Worm (Caenorhabditis elegans): Measurements from ENCODE around the gene pes-10.

The pes-10 gene

DNA sequence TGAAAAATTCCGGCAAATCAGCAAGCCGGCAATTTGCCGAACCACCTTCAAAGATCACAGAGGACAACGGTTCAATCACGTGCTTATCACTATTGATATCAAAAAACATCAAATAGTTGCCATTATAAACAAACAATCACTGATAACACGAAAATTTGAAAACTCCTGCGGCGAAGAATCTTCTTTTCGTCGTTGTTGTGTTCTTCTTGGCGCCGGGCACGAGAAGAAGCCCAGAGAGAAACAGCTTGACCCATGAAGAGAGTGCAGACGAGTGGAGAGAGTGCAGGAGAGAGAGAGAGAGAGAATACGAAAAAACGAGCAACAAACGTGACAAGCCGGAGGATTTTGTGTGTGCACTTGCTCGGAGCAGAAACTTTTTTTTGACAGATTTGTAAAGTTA lies 31.1 kb upstream of the pes-10 start (continued):
- TF ChIP-seq arid-1 (GFP tag; conservative IDR thresholded peaks at IDR 0.05) = no peak
- TF ChIP-seq cey-2 (tag; optimal IDR thresholded peaks at IDR 0.05; ENCODE audit: borderline replicate concordance, insufficient read depth) = no peak
- 0 out of 2 replicates have a peak, but pooled peaks have one; percentile 44 for TF ChIP-seq T26A8.4 (GFP tag; IDR thresholded peaks at IDR 0.05)
- peak; percentile 90 for TF ChIP-seq hlh-30 (tag; optimal IDR thresholded peaks at IDR 0.05; ENCODE audit: insufficient read depth)
- TF ChIP-seq hif-1 (tag; optimal IDR thresholded peaks at IDR 0.05) = peak; percentile 63 to 99
- no peak for TF ChIP-seq dmd-8 (GFP tag; IDR thresholded peaks at IDR 0.05)
- peak; percentile 92 for TF ChIP-seq dve-1 (tag; optimal IDR thresholded peaks at IDR 0.05; ENCODE audit: insufficient read depth)
- TF ChIP-seq hlh-11 (tag; optimal IDR thresholded peaks at IDR 0.05) = peak; percentile 95
- TF ChIP-seq aly-2 (tag; optimal IDR thresholded peaks at IDR 0.05) = no peak
- TF ChIP-seq nhr-76 (tag; optimal IDR thresholded peaks at IDR 0.05) = no peak
- no peak for TF ChIP-seq lim-7 (GFP tag; IDR thresholded peaks at IDR 0.05)
- peak; percentile 45; the same call in 1 of the 2 replicates for TF ChIP-seq hmg-1.1 (GFP tag; IDR thresholded peaks at IDR 0.05)
- TF ChIP-seq nhr-11 (tag; optimal IDR thresholded peaks at IDR 0.05) = peak; percentile 39

DNA sequence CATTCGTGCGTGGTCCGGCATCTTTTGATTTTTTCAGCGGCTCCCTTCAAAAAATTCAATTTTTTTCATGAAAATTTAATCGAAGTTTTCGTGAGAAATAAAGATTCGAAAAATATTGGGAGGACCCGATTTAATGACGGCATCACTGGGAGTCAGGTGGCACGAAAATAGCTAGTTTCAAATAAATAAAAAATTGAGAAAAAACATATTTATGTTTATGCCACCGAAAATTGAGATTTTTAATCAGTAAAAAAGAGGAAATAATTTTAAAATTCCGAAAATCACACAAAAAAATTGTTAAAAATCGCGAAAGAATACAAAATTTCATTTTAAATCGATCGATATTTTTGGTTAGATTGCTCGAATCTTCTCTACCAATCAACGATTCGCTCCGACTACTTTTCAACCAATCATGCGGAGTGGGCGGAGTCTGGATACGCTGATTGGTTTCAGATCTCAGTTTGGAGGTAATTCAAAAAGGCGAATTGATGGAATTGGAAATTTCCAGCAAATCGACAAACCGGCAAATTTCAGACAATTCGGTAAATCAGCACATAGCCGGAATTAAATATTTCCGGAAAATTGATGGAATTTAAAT lies 30.5 kb upstream of the pes-10 start, which contains the start of gene gsy-1:
Gene gsy-1 (minus strand): TSS at position 51 of the 598 bp plus-strand sequence.
- TF ChIP-seq daf-16 (GFP tag; optimal IDR thresholded peaks at IDR 0.05) (peak in 1 of 2 experiments; percentile 52), daf-16 (tag; optimal IDR thresholded peaks at IDR 0.05) (no peak), lin-29 (GFP tag; IDR thresholded peaks at IDR 0.05) (no peak)

DNA sequence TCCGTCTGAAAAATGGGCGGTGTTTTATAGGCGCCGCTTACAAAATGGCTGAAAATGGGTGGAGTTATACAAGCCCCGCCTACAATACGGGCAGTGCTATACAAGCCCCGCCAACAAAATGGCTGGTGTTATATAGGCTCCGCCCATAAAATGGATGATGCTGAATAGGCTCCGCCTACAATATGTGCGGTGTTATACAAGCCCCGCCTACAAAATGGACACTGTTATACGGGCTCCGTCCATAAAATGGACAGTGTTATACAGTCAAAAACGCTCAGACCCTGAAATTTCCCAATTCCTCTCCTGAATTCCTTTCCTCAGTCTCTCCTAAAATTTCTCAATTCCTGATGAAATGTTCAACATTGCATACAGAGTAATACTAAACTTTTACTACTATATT lies 18.4 kb upstream of the pes-10 start:
- TF ChIP-seq F44E2.7 (GFP tag; IDR thresholded peaks at IDR 0.05) (0 out of 2 replicates have a peak, but pooled peaks have one; percentile 25), tag-97 (GFP tag; IDR thresholded peaks at IDR 0.05) (no peak), dmd-8 (GFP tag; IDR thresholded peaks at IDR 0.05) (0 out of 2 replicates have a peak, but pooled peaks have one; percentile 60), nhr-77 (tag; optimal IDR thresholded peaks at IDR 0.05) (peak; percentile 1), ama-1 (optimal IDR thresholded peaks at IDR 0.05) (peak; percentile 56), aha-1 (tag) (peak; percentile 85), T26A8.4 (GFP tag; IDR thresholded peaks at IDR 0.05) (0 out of 2 replicates have a peak, but pooled peaks have one; percentile 13), daf-8 (GFP tag; IDR thresholded peaks at IDR 0.05) (no peak)

DNA sequence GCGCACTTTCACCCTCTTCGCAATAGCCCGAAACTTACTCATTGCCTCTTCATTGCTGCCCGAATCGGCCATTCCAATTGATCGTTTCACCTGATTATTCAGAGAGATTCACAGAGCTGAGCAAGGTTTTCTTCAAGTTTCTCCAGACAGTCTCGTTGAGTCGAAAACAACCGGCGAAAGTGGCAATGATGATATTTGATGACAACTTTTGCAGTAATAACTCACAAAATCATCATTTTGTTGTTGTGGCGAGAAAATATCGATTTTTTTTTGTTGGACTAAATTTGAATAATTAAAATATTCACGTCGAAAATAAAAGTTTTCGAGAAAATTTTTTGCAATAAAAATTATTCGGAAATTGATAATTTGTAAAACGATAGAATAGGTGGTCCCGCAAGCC lies 18.0 kb upstream of the pes-10 start, which contains the start of gene snf-5:
Gene snf-5 (minus strand): TSS at position 182 of the 400 bp plus-strand sequence.
- TF ChIP-seq nhr-28 (tag; optimal IDR thresholded peaks at IDR 0.05) = no peak
- no peak for TF ChIP-seq dve-1 (tag; optimal IDR thresholded peaks at IDR 0.05; ENCODE audit: insufficient read depth)
- no peak for TF ChIP-seq mxl-2 (GFP tag; conservative IDR thresholded peaks at IDR 0.05)
- no peak for TF ChIP-seq zip-11 (GFP tag; IDR thresholded peaks at IDR 0.05)
- TF ChIP-seq hlh-30 (tag; optimal IDR thresholded peaks at IDR 0.05; ENCODE audit: insufficient read depth) = no peak
- TF ChIP-seq daf-12 (tag; optimal IDR thresholded peaks at IDR 0.05) = no peak
- no peak for TF ChIP-seq ceh-44 (GFP tag; IDR thresholded peaks at IDR 0.05)
- no peak for TF ChIP-seq mes-2 (tag; optimal IDR thresholded peaks at IDR 0.05; ENCODE audit: poor library complexity, severe bottlenecking)
- TF ChIP-seq nhr-11 (tag; optimal IDR thresholded peaks at IDR 0.05) = no peak
- TF ChIP-seq arid-1 (GFP tag; conservative IDR thresholded peaks at IDR 0.05) = no peak
- TF ChIP-seq lin-38 (GFP tag; IDR thresholded peaks at IDR 0.05) = no peak
- no peak for TF ChIP-seq unc-62 (GFP tag; optimal IDR thresholded peaks at IDR 0.05 in 1 of 2)
- no peak for TF ChIP-seq unc-62 (tag; optimal IDR thresholded peaks at IDR 0.05)
- TF ChIP-seq egl-27 (tag; optimal IDR thresholded peaks at IDR 0.05) = no peak
- TF ChIP-seq ZK546.5 (tag; optimal IDR thresholded peaks at IDR 0.05) = no peak
- no peak for TF ChIP-seq skn-1 (tag; optimal IDR thresholded peaks at IDR 0.05)
- no peak for TF ChIP-seq tra-1 (GFP tag; IDR thresholded peaks at IDR 0.05)

Data from whole organism, L4 larva.